Worm (Caenorhabditis elegans): ENCODE measurements around the gene C17H12.3.

- TF ChIP-seq Y116A8C.19 (tag; optimal IDR thresholded peaks at IDR 0.05; ENCODE audit: borderline replicate concordance) (no peak), ztf-11 (tag; optimal IDR thresholded peaks at IDR 0.05) (no peak), blmp-1 (tag; optimal IDR thresholded peaks at IDR 0.05) (no peak), fkh-10 (GFP tag; optimal IDR thresholded peaks at IDR 0.05) (no peak), elt-2 (tag; optimal IDR thresholded peaks at IDR 0.05) (no peak), unc-62 (GFP tag; optimal IDR thresholded peaks at IDR 0.05) (no peak), lsy-2 (tag; optimal IDR thresholded peaks at IDR 0.05) (peak in 1 of 2 experiments; percentile 23), aly-2 (tag; optimal IDR thresholded peaks at IDR 0.05) (no peak), nhr-20 (tag; optimal IDR thresholded peaks at IDR 0.05) (no peak), hpl-2 (GFP tag; optimal IDR thresholded peaks at IDR 0.05) (no peak), ztf-4 (tag; optimal IDR thresholded peaks at IDR 0.05) (no peak), nhr-90 (tag; optimal IDR thresholded peaks at IDR 0.05; ENCODE audit: poor library complexity) (no peak)
These were observed 44.2 kb downstream of the C17H12.3 start for ce11 chrIV:6751213-6751612.
